Worm (Caenorhabditis elegans) whole organism, L4 larva: ENCODE measurements around the gene cah-5.

Experiments
- ZK546.5 ChIP-seq, 2 experiments: sonication (generic microtip); optimal IDR thresholded peaks; 2 replicates each; lab custom pipeline; 2017; ENCODE audit warnings: missing biosample characterization in 2 of 2, missing genetic modification characterization in 2 of 2
- ama-1 ChIP-seq: fragments of 150-350 bp; optimal IDR thresholded peaks from 2 replicates; lab custom pipeline; 2014; ENCODE audit warnings: inconsistent platforms, mixed read lengths
- lin-15B ChIP-seq: fragments of 150-350 bp; sonication (generic microtip); optimal IDR thresholded peaks from 3 replicates; lab custom pipeline; 2014; ENCODE audit warnings: missing biosample characterization, missing genetic modification characterization
- mdt-29 ChIP-seq: fragments of 200-800 bp; sonication (Bioruptor generic); IDR thresholded peaks from 2 replicates; pipeline ENCODE4 v1.3.6; 2022; ENCODE audit warnings: missing genetic modification reagents, missing genetic modification characterization, missing compliant biosample characterization
- nhr-10 ChIP-seq: fragments of 150-350 bp; optimal IDR thresholded peaks from 2 replicates; lab custom pipeline; 2014; ENCODE audit warnings: missing biosample characterization, missing genetic modification characterization
- nhr-11 ChIP-seq: fragments of 150-350 bp; optimal IDR thresholded peaks from 2 replicates; lab custom pipeline; 2014; ENCODE audit warnings: missing biosample characterization, missing genetic modification characterization
- nhr-25 ChIP-seq: sonication (generic microtip); optimal IDR thresholded peaks from 2 replicates; lab custom pipeline; 2017; ENCODE audit warnings: missing genetic modification characterization, mild to moderate bottlenecking, missing compliant biosample characterization, antibody characterized with exemption, moderate library complexity, borderline replicate concordance; ENCODE audit not compliant: insufficient read depth
- nhr-6 ChIP-seq: fragments of 150-350 bp; optimal IDR thresholded peaks from 2 replicates; lab custom pipeline; 2014; ENCODE audit warnings: missing biosample characterization, missing genetic modification characterization
- nhr-76 ChIP-seq: fragments of 150-350 bp; optimal IDR thresholded peaks from 2 replicates; lab custom pipeline; 2014; ENCODE audit warnings: missing biosample characterization, missing genetic modification characterization
- zfp-3 ChIP-seq: fragments of 200-800 bp; sonication (Bioruptor generic); conservative IDR thresholded peaks from 2 replicates; pipeline ENCODE4 v1.3.6; 2022; ENCODE audit warnings: missing genetic modification reagents, missing genetic modification characterization, missing compliant biosample characterization

- TF ChIP-seq ZK546.5 (tag; optimal IDR thresholded peaks at IDR 0.05; lab: Kevin White, UChicago), result no peak
- TF ChIP-seq lin-15B, result no peak
- no peak for TF ChIP-seq nhr-25 (tag; lab: Kevin White, UChicago)
- TF ChIP-seq zfp-3 (GFP tag; lab: Robert Waterston, UW), result no peak
- TF ChIP-seq nhr-10 (tag; lab: Kevin White, UChicago), result no peak
- no peak for TF ChIP-seq nhr-11 (tag; lab: Kevin White, UChicago)
- TF ChIP-seq nhr-76 (tag; lab: Kevin White, UChicago), result no peak
- no peak for TF ChIP-seq mdt-29 (GFP tag; lab: Robert Waterston, UW)
- TF ChIP-seq nhr-6 (tag; lab: Kevin White, UChicago), result no peak
- no peak for TF ChIP-seq ama-1 (lab: Kevin White, UChicago)
Measured at ce11 chrX:7028836-7029235, 9.0 kb downstream of the cah-5 start, which contains the start of gene flp-26.
